Worm (Caenorhabditis elegans) whole organism, mixed stage, embryonic: ENCODE measurements around the gene M116.5.

ENCODE experiments used
- M03D4.4 ChIP-seq: sonication (generic microtip); optimal IDR thresholded peaks from 2 replicates; lab custom pipeline; 2017; ENCODE audit warnings: mild to moderate bottlenecking, missing genetic modification characterization, missing compliant biosample characterization
- bed-3 ChIP-seq: fragments of 200-800 bp; sonication (Bioruptor generic); optimal IDR thresholded peaks from 3 replicates; lab custom pipeline; 2018; ENCODE audit warnings: mild to moderate bottlenecking, missing genetic modification characterization, moderate library complexity, missing compliant biosample characterization
- blmp-1 ChIP-seq: fragments of 150-350 bp; optimal IDR thresholded peaks from 2 replicates; lab custom pipeline; 2014; ENCODE audit warnings: missing biosample characterization, missing genetic modification characterization
- ceh-39 ChIP-seq: fragments of 150-350 bp; optimal IDR thresholded peaks from 2 replicates; lab custom pipeline; 2014; ENCODE audit warnings: missing biosample characterization, missing genetic modification characterization
- ceh-43 ChIP-seq: fragments of 200-800 bp; sonication (Bioruptor generic); optimal IDR thresholded peaks from 2 replicates; lab custom pipeline; 2018; ENCODE audit warnings: mild to moderate bottlenecking, missing genetic modification characterization, moderate library complexity, missing compliant biosample characterization
- ceh-83 ChIP-seq: fragments of 200-800 bp; sonication (Bioruptor generic); optimal IDR thresholded peaks from 2 replicates; lab custom pipeline; 2018; ENCODE audit warnings: mild to moderate bottlenecking, missing genetic modification characterization, missing compliant biosample characterization
- ces-1 ChIP-seq: fragments of 150-350 bp; optimal IDR thresholded peaks from 2 replicates; lab custom pipeline; 2014; ENCODE audit warnings: missing biosample characterization, missing genetic modification reagents, missing genetic modification characterization
- cnd-1 ChIP-seq: fragments of 200-800 bp; sonication (Bioruptor generic); optimal IDR thresholded peaks from 2 replicates; lab custom pipeline; 2018; ENCODE audit warnings: mild to moderate bottlenecking, missing genetic modification characterization, missing compliant biosample characterization
- drap-1 ChIP-seq: fragments of 200-800 bp; sonication (Bioruptor generic); optimal IDR thresholded peaks from 3 replicates; lab custom pipeline; 2018; ENCODE audit warnings: mild to moderate bottlenecking, missing genetic modification characterization, missing compliant biosample characterization
- elt-1 ChIP-seq: sonication (generic microtip); optimal IDR thresholded peaks from 2 replicates; lab custom pipeline; 2017; ENCODE audit warnings: missing genetic modification characterization, mild to moderate bottlenecking, missing compliant biosample characterization, antibody characterized with exemption, moderate library complexity, borderline replicate concordance; ENCODE audit not compliant: insufficient read depth
- elt-3 ChIP-seq: fragments of 150-350 bp; optimal IDR thresholded peaks from 2 replicates; lab custom pipeline; 2014; ENCODE audit warnings: missing biosample characterization, missing genetic modification characterization
- flh-1 ChIP-seq: fragments of 200-800 bp; sonication (Bioruptor generic); optimal IDR thresholded peaks from 2 replicates; lab custom pipeline; 2018; ENCODE audit warnings: mild to moderate bottlenecking, missing genetic modification characterization, moderate library complexity, missing compliant biosample characterization
- ham-2 ChIP-seq: fragments of 200-800 bp; sonication (Bioruptor generic); optimal IDR thresholded peaks from 2 replicates; lab custom pipeline; 2018; ENCODE audit warnings: mild to moderate bottlenecking, missing genetic modification characterization, missing compliant biosample characterization
- hlh-1 ChIP-seq: fragments of 150-350 bp; optimal IDR thresholded peaks from 2 replicates; lab custom pipeline; 2014; ENCODE audit warnings: missing biosample characterization, missing genetic modification reagents, missing genetic modification characterization
- lin-13 ChIP-seq: fragments of 150-350 bp; optimal IDR thresholded peaks from 2 replicates; lab custom pipeline; 2014; ENCODE audit warnings: missing biosample characterization, missing genetic modification characterization
- lin-32 ChIP-seq: fragments of 200-800 bp; sonication (Bioruptor generic); optimal IDR thresholded peaks from 2 replicates; lab custom pipeline; 2018; ENCODE audit warnings: mild to moderate bottlenecking, missing genetic modification characterization, missing compliant biosample characterization
- lsy-2 ChIP-seq: fragments of 150-350 bp; optimal IDR thresholded peaks from 2 replicates; lab custom pipeline; 2014; ENCODE audit warnings: missing biosample characterization, missing genetic modification characterization
- mab-5 ChIP-seq: fragments of 150-350 bp; optimal IDR thresholded peaks from 2 replicates; lab custom pipeline; 2014; ENCODE audit warnings: missing biosample characterization, missing genetic modification characterization
- mep-1 ChIP-seq: fragments of 150-350 bp; optimal IDR thresholded peaks from 2 replicates; lab custom pipeline; 2017; ENCODE audit warnings: missing biosample characterization, missing genetic modification reagents, missing genetic modification characterization, inconsistent platforms
- mls-2 ChIP-seq: sonication (generic microtip); optimal IDR thresholded peaks from 2 replicates; lab custom pipeline; 2016; ENCODE audit warnings: mild to moderate bottlenecking, missing genetic modification characterization, moderate library complexity, missing compliant biosample characterization
- nhr-12 ChIP-seq: fragments of 150-350 bp; optimal IDR thresholded peaks from 2 replicates; lab custom pipeline; 2014; ENCODE audit warnings: missing biosample characterization, missing genetic modification characterization
- nhr-2 ChIP-seq: fragments of 150-350 bp; optimal IDR thresholded peaks from 2 replicates; lab custom pipeline; 2014; ENCODE audit warnings: missing biosample characterization, missing genetic modification characterization
- nhr-237 ChIP-seq: fragments of 150-350 bp; optimal IDR thresholded peaks from 2 replicates; lab custom pipeline; 2014; ENCODE audit warnings: missing biosample characterization, missing genetic modification characterization
- nhr-28 ChIP-seq: fragments of 150-350 bp; optimal IDR thresholded peaks from 2 replicates; lab custom pipeline; 2014; ENCODE audit warnings: missing biosample characterization, missing genetic modification characterization
- nhr-76 ChIP-seq: sonication (generic microtip); optimal IDR thresholded peaks from 2 replicates; lab custom pipeline; 2017; ENCODE audit warnings: missing biosample characterization, missing genetic modification characterization
- pha-4 ChIP-seq: fragments of 150-350 bp; optimal IDR thresholded peaks from 2 replicates; lab custom pipeline; 2018; ENCODE audit warnings: missing biosample characterization, missing genetic modification reagents, missing genetic modification characterization
- sem-2 ChIP-seq: fragments of 200-800 bp; sonication (Bioruptor generic); optimal IDR thresholded peaks from 2 replicates; lab custom pipeline; 2018; ENCODE audit warnings: mild to moderate bottlenecking, missing genetic modification characterization, missing compliant biosample characterization
- sptf-1 ChIP-seq: sonication (generic microtip); optimal IDR thresholded peaks from 2 replicates; lab custom pipeline; 2017; ENCODE audit warnings: mild to moderate bottlenecking, missing genetic modification characterization, moderate library complexity, missing compliant biosample characterization
- tbx-8 ChIP-seq: fragments of 200-800 bp; sonication (Bioruptor generic); optimal IDR thresholded peaks from 2 replicates; lab custom pipeline; 2018; ENCODE audit warnings: mild to moderate bottlenecking, missing genetic modification characterization, moderate library complexity, missing compliant biosample characterization
- unc-120 ChIP-seq: sonication (generic microtip); optimal IDR thresholded peaks from 2 replicates; lab custom pipeline; 2017; ENCODE audit warnings: missing genetic modification characterization, missing compliant biosample characterization; ENCODE audit not compliant: poor library complexity, severe bottlenecking
- unc-39 ChIP-seq: fragments of 150-350 bp; optimal IDR thresholded peaks from 2 replicates; lab custom pipeline; 2014; ENCODE audit warnings: missing biosample characterization, missing genetic modification characterization
- unc-62 ChIP-seq: fragments of 150-350 bp; optimal IDR thresholded peaks from 2 replicates; lab custom pipeline; 2014; ENCODE audit warnings: missing biosample characterization, missing genetic modification reagents, missing genetic modification characterization
- zip-8 ChIP-seq: fragments of 150-350 bp; optimal IDR thresholded peaks from 2 replicates; lab custom pipeline; 2014; ENCODE audit warnings: missing biosample characterization, missing genetic modification characterization
- ztf-11 ChIP-seq: fragments of 150-350 bp; optimal IDR thresholded peaks from 2 replicates; lab custom pipeline; 2014; ENCODE audit warnings: missing biosample characterization, missing genetic modification characterization

M116.5 gene

ce11 chrIV:8378280-8378679, 42.6 kb downstream of the M116.5 start:
- no peak for TF ChIP-seq nhr-28 (tag; lab: Kevin White, UChicago)
- TF ChIP-seq elt-3, result no peak
- no peak for TF ChIP-seq blmp-1 (tag; lab: Kevin White, UChicago)
- TF ChIP-seq nhr-12 (tag; lab: Kevin White, UChicago), result no peak
- no peak for TF ChIP-seq pha-4 (tag; lab: Kevin White, UChicago)
- no peak for TF ChIP-seq ceh-39
- TF ChIP-seq mab-5 (tag; lab: Kevin White, UChicago), result no peak
- TF ChIP-seq unc-39 (tag; lab: Kevin White, UChicago), result no peak
- no peak for TF ChIP-seq lin-32 (GFP tag; lab: Kevin White, UChicago)
- TF ChIP-seq ces-1 (GFP tag; lab: Kevin White, UChicago), result no peak
- no peak for TF ChIP-seq ztf-11 (tag; lab: Kevin White, UChicago)
- no peak for TF ChIP-seq unc-62
- TF ChIP-seq nhr-237, result no peak
- no peak for TF ChIP-seq unc-120 (tag; lab: Kevin White, UChicago)
- no peak for TF ChIP-seq lin-13
- TF ChIP-seq bed-3 (GFP tag; lab: Kevin White, UChicago), result no peak
- no peak for TF ChIP-seq ceh-83 (GFP tag; lab: Kevin White, UChicago)
- TF ChIP-seq sptf-1 (tag; lab: Kevin White, UChicago), result no peak
- TF ChIP-seq tbx-8 (GFP tag; lab: Kevin White, UChicago), result no peak
- no peak for TF ChIP-seq ceh-43 (GFP tag; lab: Kevin White, UChicago)

- no peak for TF ChIP-seq lin-32 (GFP tag; lab: Kevin White, UChicago)
- TF ChIP-seq sptf-1 (tag; lab: Kevin White, UChicago), result no peak
- TF ChIP-seq sem-2, result no peak
- TF ChIP-seq elt-3, result no peak
- TF ChIP-seq blmp-1 (tag; lab: Kevin White, UChicago), result no peak
- TF ChIP-seq unc-39 (tag; lab: Kevin White, UChicago), result no peak
- TF ChIP-seq unc-120 (tag; lab: Kevin White, UChicago), result no peak
- TF ChIP-seq nhr-237, result no peak
- TF ChIP-seq cnd-1, result no peak
- TF ChIP-seq ham-2 (GFP tag; lab: Kevin White, UChicago), result no peak
- no peak for TF ChIP-seq lsy-2 (tag; lab: Kevin White, UChicago)
- no peak for TF ChIP-seq M03D4.4
- no peak for TF ChIP-seq tbx-8 (GFP tag; lab: Kevin White, UChicago)
These were observed 43.4 kb downstream of the M116.5 start, which contains the start of gene D2096.7 for ce11 chrIV:8377501-8377900. D2096.7 (minus strand) TSS chrIV:8377630.

- TF ChIP-seq ceh-43 (GFP tag; lab: Kevin White, UChicago) (no peak), nhr-12 (tag; lab: Kevin White, UChicago) (no peak), drap-1 (GFP tag; lab: Kevin White, UChicago) (no peak), nhr-237 (no peak), mep-1 (tag; lab: Kevin White, UChicago) (no peak), nhr-2 (tag; lab: Kevin White, UChicago) (no peak), lsy-2 (tag; lab: Kevin White, UChicago) (no peak), hlh-1 (no peak), bed-3 (GFP tag; lab: Kevin White, UChicago) (no peak), nhr-28 (tag; lab: Kevin White, UChicago) (no peak), elt-3 (no peak), mab-5 (tag; lab: Kevin White, UChicago) (no peak), nhr-76 (tag; lab: Kevin White, UChicago) (no peak), unc-39 (tag; lab: Kevin White, UChicago) (no peak), ces-1 (GFP tag; lab: Kevin White, UChicago) (no peak), ceh-83 (GFP tag; lab: Kevin White, UChicago) (no peak), M03D4.4 (no peak), flh-1 (GFP tag; lab: Kevin White, UChicago) (no peak), tbx-8 (GFP tag; lab: Kevin White, UChicago) (no peak)
These were observed 43.9 kb downstream of the M116.5 start for ce11 chrIV:8376923-8377322.

- TF ChIP-seq bed-3 (GFP tag; lab: Kevin White, UChicago) (peak; percentile 74), ceh-83 (GFP tag; lab: Kevin White, UChicago) (peak; percentile 94), nhr-28 (tag; lab: Kevin White, UChicago) (peak; percentile 54), mep-1 (tag; lab: Kevin White, UChicago) (peak; percentile 86), ham-2 (GFP tag; lab: Kevin White, UChicago) (peak; percentile 82), ceh-39 (peak; percentile 48), M03D4.4 (peak; percentile 94), nhr-237 (peak; percentile 38), tbx-8 (GFP tag; lab: Kevin White, UChicago) (peak; percentile 80), sptf-1 (tag; lab: Kevin White, UChicago) (peak; percentile 91), unc-120 (tag; lab: Kevin White, UChicago) (peak; percentile 75), flh-1 (GFP tag; lab: Kevin White, UChicago) (peak; percentile 68), nhr-12 (tag; lab: Kevin White, UChicago) (peak; percentile 25), nhr-2 (tag; lab: Kevin White, UChicago) (no peak), unc-62 (peak; percentile 45), lin-13 (peak; percentile 10), zip-8 (no peak), ceh-43 (GFP tag; lab: Kevin White, UChicago) (peak; percentile 84), lin-32 (GFP tag; lab: Kevin White, UChicago) (peak; percentile 84), cnd-1 (peak; percentile 95), blmp-1 (tag; lab: Kevin White, UChicago) (no peak), ztf-11 (tag; lab: Kevin White, UChicago) (peak; percentile 4), drap-1 (GFP tag; lab: Kevin White, UChicago) (peak; percentile 92), elt-1 (tag; lab: Kevin White, UChicago) (no peak), pha-4 (tag; lab: Kevin White, UChicago) (peak; percentile 80), lsy-2 (tag; lab: Kevin White, UChicago) (no peak), nhr-76 (tag; lab: Kevin White, UChicago) (no peak), sem-2 (peak; percentile 87), unc-39 (tag; lab: Kevin White, UChicago) (no peak), hlh-1 (peak; percentile 15), ces-1 (GFP tag; lab: Kevin White, UChicago) (no peak), mls-2 (tag; lab: Kevin White, UChicago) (peak; percentile 93)
These were observed 45.5 kb downstream of the M116.5 start for ce11 chrIV:8375381-8375780.
